Worm (Caenorhabditis elegans): ENCODE results near the gene egas-4.

DNA sequence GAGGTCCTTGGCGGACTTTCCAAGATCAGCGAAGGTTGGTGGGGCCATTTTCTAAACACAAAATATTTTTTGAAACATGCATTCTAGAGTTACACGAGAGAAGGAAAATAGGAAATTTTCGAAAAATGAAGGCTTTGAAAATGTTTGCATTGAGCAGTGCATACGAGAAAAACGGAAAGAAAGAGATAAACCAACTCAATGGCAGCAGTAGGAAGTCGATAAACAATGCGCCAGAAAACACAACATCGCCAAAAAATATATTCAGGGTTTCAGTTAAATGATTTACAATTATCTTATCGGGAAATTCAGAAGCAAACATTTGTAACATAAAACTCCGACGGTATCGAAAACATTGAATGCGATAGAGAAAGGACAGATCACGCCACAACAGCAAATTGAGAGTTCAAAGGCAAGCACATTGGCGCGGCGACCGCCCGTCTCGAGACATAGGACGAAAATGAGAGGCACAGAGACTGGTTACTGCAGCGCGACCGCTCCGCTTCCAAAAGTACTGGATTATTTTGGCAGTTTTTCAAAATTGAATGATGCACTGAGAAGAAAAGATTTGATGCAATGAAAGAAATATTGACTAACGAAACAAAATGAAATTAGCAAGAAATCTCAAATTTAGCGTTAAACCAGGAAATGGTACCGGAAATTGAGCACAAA is 10.3 kb upstream of the egas-4 start, which contains the start of the genes vdac-1 and R05G6.5:
- TF ChIP-seq zag-1 (tag; optimal IDR thresholded peaks at IDR 0.05) = no peak
- TF ChIP-seq nhr-47 (tag; optimal IDR thresholded peaks at IDR 0.05) = peak; percentile 83
- TF ChIP-seq ceh-90 (tag; optimal IDR thresholded peaks at IDR 0.05) = no peak
- TF ChIP-seq fos-1 (tag; optimal IDR thresholded peaks at IDR 0.05) = peak; percentile 63
- peak; percentile 58 for TF ChIP-seq jun-1 (tag; optimal IDR thresholded peaks at IDR 0.05)
- peak in 1 of 2 experiments; percentile 33 for TF ChIP-seq egl-27 (tag; optimal IDR thresholded peaks at IDR 0.05)
